Fruit fly (Drosophila melanogaster): ENCODE measurements around the gene Krn.

Gene Krn

dm6 chr3L:17659268-17659589 is 5.1 kb upstream of the Krn start (continued):
- TF ChIP-seq CG16815 (GFP tag; optimal IDR thresholded peaks at IDR 0.05) (no peak), Fer3 (tag; optimal IDR thresholded peaks at IDR 0.05) (peak; percentile 45), chinmo (GFP tag; IDR thresholded peaks at IDR 0.05; ENCODE audit: partially characterized antibody) (peak; percentile 78; the same call in 1 of the 4 replicates), jumu (GFP tag; optimal IDR thresholded peaks at IDR 0.05) (no peak), zen2 (GFP tag; IDR thresholded peaks at IDR 0.05; ENCODE audit: partially characterized antibody) (no peak), Hr3 (GFP tag; optimal IDR thresholded peaks at IDR 0.05) (no peak), h (optimal IDR thresholded peaks at IDR 0.05) (no peak), CG10274 (GFP tag; optimal IDR thresholded peaks at IDR 0.05) (peak; percentile 11), ttk (GFP tag; IDR thresholded peaks at IDR 0.05) (no peak), CG17802 (tag; optimal IDR thresholded peaks at IDR 0.05) (no peak), Ravus (GFP tag; IDR thresholded peaks at IDR 0.05) (no peak), CG13123 (GFP tag; optimal IDR thresholded peaks at IDR 0.05) (no peak), Oaz (GFP tag; IDR thresholded peaks at IDR 0.05) (no peak), slou (GFP tag; optimal IDR thresholded peaks at IDR 0.05) (no peak), CG11723 (GFP tag; optimal IDR thresholded peaks at IDR 0.05) (no peak), CG33213 (GFP tag; optimal IDR thresholded peaks at IDR 0.05) (peak; percentile 73), exex (tag; optimal IDR thresholded peaks at IDR 0.05) (peak; percentile 3), CG18619 (GFP tag; optimal IDR thresholded peaks at IDR 0.05) (peak; percentile 20), Awh (GFP tag; IDR thresholded peaks at IDR 0.05) (no peak), NFAT (GFP tag; IDR thresholded peaks at IDR 0.05) (peak; percentile 70), CG15601 (tag; optimal IDR thresholded peaks at IDR 0.05) (no peak), inv (GFP tag; IDR thresholded peaks at IDR 0.05; ENCODE audit: partially characterized antibody) (no peak), sna (GFP tag; IDR thresholded peaks at IDR 0.05; ENCODE audit: partially characterized antibody) (no peak), zf30C (GFP tag; optimal IDR thresholded peaks at IDR 0.05) (no peak), sc (optimal IDR thresholded peaks at IDR 0.05) (no peak), sc (GFP tag; optimal IDR thresholded peaks at IDR 0.05) (no peak), CG34224 (GFP tag; IDR thresholded peaks at IDR 0.05; ENCODE audit: partially characterized antibody) (no peak), CG30403 (GFP tag; optimal IDR thresholded peaks at IDR 0.05) (no peak), CG5180 (GFP tag; optimal IDR thresholded peaks at IDR 0.05) (no peak), Elba2 (GFP tag; optimal IDR thresholded peaks at IDR 0.05) (no peak), ci (GFP tag; IDR thresholded peaks at IDR 0.05) (no peak; the same call in 2 of the 3 replicates), sob (GFP tag; IDR thresholded peaks at IDR 0.05) (no peak), zfh2 (GFP tag; optimal IDR thresholded peaks at IDR 0.05) (no peak), az2 (GFP tag; optimal IDR thresholded peaks at IDR 0.05) (no peak), Atf-2 (GFP tag; optimal IDR thresholded peaks at IDR 0.05) (no peak), Antp (GFP tag; optimal IDR thresholded peaks at IDR 0.05) (no peak), nerfin-2 (GFP tag; IDR thresholded peaks at IDR 0.05; ENCODE audit: partially characterized antibody) (no peak), CG8089 (GFP tag; optimal IDR thresholded peaks at IDR 0.05) (no peak), Pdp1 (GFP tag; optimal IDR thresholded peaks at IDR 0.05) (peak; percentile 13 to 21), Camta (GFP tag; optimal IDR thresholded peaks at IDR 0.05) (peak; percentile 20), CG17186 (GFP tag; optimal IDR thresholded peaks at IDR 0.05) (no peak), ac (GFP tag; optimal IDR thresholded peaks at IDR 0.05) (no peak), bigmax (GFP tag; optimal IDR thresholded peaks at IDR 0.05) (no peak), CG10462 (GFP tag; optimal IDR thresholded peaks at IDR 0.05) (no peak), repo (GFP tag; optimal IDR thresholded peaks at IDR 0.05) (no peak), org-1 (GFP tag; optimal IDR thresholded peaks at IDR 0.05) (peak; percentile 11), CG14050 (GFP tag; IDR thresholded peaks at IDR 0.05) (no peak), Lim3 (GFP tag; IDR thresholded peaks at IDR 0.05) (no peak), Usf (GFP tag; optimal IDR thresholded peaks at IDR 0.05) (no peak), CG43689 (GFP tag; IDR thresholded peaks at IDR 0.05) (no peak), fd96Cb (tag; optimal IDR thresholded peaks at IDR 0.05) (no peak), CG4617 (GFP tag; optimal IDR thresholded peaks at IDR 0.05; ENCODE audit: borderline replicate concordance) (no peak), psq (GFP tag; optimal IDR thresholded peaks at IDR 0.05) (no peak)

Data from whole organism, embryonic.